Worm (Caenorhabditis elegans): ENCODE measurements around the gene Y48A6C.8.

The Y48A6C.8 gene

ce11 chrIII:11091651-11092278 is 35.7 kb downstream of the Y48A6C.8 start (continued):
- TF ChIP-seq T26A5.8 (tag; optimal IDR thresholded peaks at IDR 0.05) (no peak), aptf-2 (GFP tag; conservative IDR thresholded peaks at IDR 0.05) (peak; percentile 65; the same call in 1 of the 2 replicates), dpl-1 (GFP tag; optimal IDR thresholded peaks at IDR 0.05) (no peak), K11D2.4 (GFP tag; IDR thresholded peaks at IDR 0.05) (peak; percentile 54), lin-35 (GFP tag; optimal IDR thresholded peaks at IDR 0.05) (no peak), ceh-91 (GFP tag; IDR thresholded peaks at IDR 0.05) (no peak), rcor-1 (GFP tag; IDR thresholded peaks at IDR 0.05) (no peak), F57C9.4 (tag; optimal IDR thresholded peaks at IDR 0.05) (no peak), ets-4 (GFP tag; optimal IDR thresholded peaks at IDR 0.05) (no peak), F22D6.2 (tag; optimal IDR thresholded peaks at IDR 0.05) (peak; percentile 24), fkh-3 (tag; optimal IDR thresholded peaks at IDR 0.05) (no peak), zim-3 (tag; optimal IDR thresholded peaks at IDR 0.05) (peak; percentile 83), C17E4.6 (GFP tag; IDR thresholded peaks at IDR 0.05) (no peak), lin-54 (GFP tag; optimal IDR thresholded peaks at IDR 0.05) (no peak), akir-1 (GFP tag; optimal IDR thresholded peaks at IDR 0.05) (peak; percentile 87), gei-17 (GFP tag; optimal IDR thresholded peaks at IDR 0.05) (no peak), hsf-1 (GFP tag; IDR thresholded peaks at IDR 0.05) (no peak), tlf-1 (GFP tag; optimal IDR thresholded peaks at IDR 0.05) (no peak), ccch-3 (GFP tag; optimal IDR thresholded peaks at IDR 0.05) (peak; percentile 26), egrh-3 (GFP tag; IDR thresholded peaks at IDR 0.05) (no peak), lsy-27 (tag; optimal IDR thresholded peaks at IDR 0.05; ENCODE audit: borderline replicate concordance, insufficient read depth) (no peak), ekl-4 (GFP tag; IDR thresholded peaks at IDR 0.05) (no peak), ceh-27 (GFP tag; optimal IDR thresholded peaks at IDR 0.05) (peak; percentile 41), mxl-1 (tag; optimal IDR thresholded peaks at IDR 0.05) (no peak), F57A8.1 (GFP tag; optimal IDR thresholded peaks at IDR 0.05) (no peak), D2030.7 (GFP tag; IDR thresholded peaks at IDR 0.05) (peak; percentile 42; the same call in 1 of the 2 replicates), sea-2 (GFP tag; IDR thresholded peaks at IDR 0.05) (no peak), pbrm-1 (GFP tag; IDR thresholded peaks at IDR 0.05) (no peak), ZK185.1 (tag; optimal IDR thresholded peaks at IDR 0.05; ENCODE audit: poor library complexity, severe bottlenecking) (no peak), Y95B8A.8 (GFP tag; IDR thresholded peaks at IDR 0.05) (no peak), ama-1 (optimal IDR thresholded peaks at IDR 0.05) (no peak), ama-1 (GFP tag; optimal IDR thresholded peaks at IDR 0.05) (no peak), cebp-1 (GFP tag; IDR thresholded peaks at IDR 0.05) (0 out of 2 replicates have a peak, but pooled peaks have one; percentile 12), cebp-1 (tag; optimal IDR thresholded peaks at IDR 0.05) (no peak), nfyb-1 (GFP tag; IDR thresholded peaks at IDR 0.05) (no peak), nfya-1 (tag; optimal IDR thresholded peaks at IDR 0.05; ENCODE audit: borderline replicate concordance, insufficient read depth) (no peak), efl-1 (GFP tag; optimal IDR thresholded peaks at IDR 0.05) (no peak), attf-3 (GFP tag; conservative IDR thresholded peaks at IDR 0.05) (peak; percentile 47), dox-1 (GFP tag; IDR thresholded peaks at IDR 0.05) (peak; percentile 72), dpff-1 (tag; optimal IDR thresholded peaks at IDR 0.05) (no peak), attf-5 (GFP tag; optimal IDR thresholded peaks at IDR 0.05) (peak; percentile 9), ztf-22 (GFP tag; optimal IDR thresholded peaks at IDR 0.05) (no peak), K12H6.12 (tag; optimal IDR thresholded peaks at IDR 0.05) (peak; percentile 34), madf-6 (GFP tag; IDR thresholded peaks at IDR 0.05) (0 out of 2 replicates have a peak, but pooled peaks have one; percentile 13), ceh-100 (GFP tag; IDR thresholded peaks at IDR 0.05) (peak; percentile 91), B0336.3 (GFP tag; IDR thresholded peaks at IDR 0.05) (no peak), hlh-26 (GFP tag; conservative IDR thresholded peaks at IDR 0.05) (no peak), B0261.1 (tag; optimal IDR thresholded peaks at IDR 0.05) (no peak), ztf-18 (tag; optimal IDR thresholded peaks at IDR 0.05) (no peak)
